Worm (Caenorhabditis elegans): ENCODE data around the gene F36H9.7.

Gene F36H9.7

ce11 chrV:1794218-1794617 lies 19.5 kb upstream of the F36H9.7 start, which contains the start of gene F36H9.1 (continued):
- TF ChIP-seq tlf-1 (GFP tag; optimal IDR thresholded peaks at IDR 0.05) (no peak), sdz-38 (tag; optimal IDR thresholded peaks at IDR 0.05) (no peak), ceh-79 (tag; optimal IDR thresholded peaks at IDR 0.05) (no peak), nhr-120 (GFP tag; IDR thresholded peaks at IDR 0.05) (no peak), B0035.1 (tag; optimal IDR thresholded peaks at IDR 0.05) (no peak)

- no peak for TF ChIP-seq gei-17 (GFP tag; optimal IDR thresholded peaks at IDR 0.05)
- no peak for TF ChIP-seq mxl-1 (tag; optimal IDR thresholded peaks at IDR 0.05)
- TF ChIP-seq ceh-27 (GFP tag; optimal IDR thresholded peaks at IDR 0.05), result no peak
- no peak for TF ChIP-seq D2030.7 (GFP tag; IDR thresholded peaks at IDR 0.05)
- TF ChIP-seq F39B2.1 (GFP tag; IDR thresholded peaks at IDR 0.05), result no peak
- no peak for TF ChIP-seq die-1 (tag; optimal IDR thresholded peaks at IDR 0.05)
- no peak for TF ChIP-seq ztf-6 (GFP tag; IDR thresholded peaks at IDR 0.05)
- no peak for TF ChIP-seq nfya-1 (tag; optimal IDR thresholded peaks at IDR 0.05; ENCODE audit: borderline replicate concordance, insufficient read depth)
- TF ChIP-seq K12H6.12 (tag; optimal IDR thresholded peaks at IDR 0.05), result no peak
- no peak for TF ChIP-seq akir-1 (GFP tag; optimal IDR thresholded peaks at IDR 0.05)
Observed at ce11 chrV:1789495-1789894, 14.8 kb upstream of the F36H9.7 start.

- no peak for TF ChIP-seq F55B11.4 (tag; optimal IDR thresholded peaks at IDR 0.05; ENCODE audit: borderline replicate concordance, insufficient read depth)
- TF ChIP-seq dpff-1 (tag; optimal IDR thresholded peaks at IDR 0.05), result no peak
- TF ChIP-seq nfya-1 (tag; optimal IDR thresholded peaks at IDR 0.05; ENCODE audit: borderline replicate concordance, insufficient read depth), result no peak
- TF ChIP-seq egl-18 (GFP tag; IDR thresholded peaks at IDR 0.05), result no peak
- no peak for TF ChIP-seq unc-62 (GFP tag; optimal IDR thresholded peaks at IDR 0.05)
- no peak for TF ChIP-seq bed-2 (GFP tag; IDR thresholded peaks at IDR 0.05)
- no peak for TF ChIP-seq let-607 (tag; optimal IDR thresholded peaks at IDR 0.05)
- TF ChIP-seq ztf-6 (GFP tag; IDR thresholded peaks at IDR 0.05), result no peak
- no peak for TF ChIP-seq F49E8.2 (tag; optimal IDR thresholded peaks at IDR 0.05; ENCODE audit: insufficient read depth)
- no peak for TF ChIP-seq cebp-1 (GFP tag; IDR thresholded peaks at IDR 0.05)
- TF ChIP-seq cebp-1 (tag; optimal IDR thresholded peaks at IDR 0.05), result no peak
- TF ChIP-seq C17E4.6 (GFP tag; IDR thresholded peaks at IDR 0.05), result no peak
- no peak for TF ChIP-seq F23B12.7 (tag; optimal IDR thresholded peaks at IDR 0.05; ENCODE audit: insufficient read depth)
- no peak for TF ChIP-seq rcor-1 (GFP tag; IDR thresholded peaks at IDR 0.05)
- TF ChIP-seq lin-54 (GFP tag; optimal IDR thresholded peaks at IDR 0.05), result no peak
- no peak for TF ChIP-seq ztf-18 (tag; optimal IDR thresholded peaks at IDR 0.05)
- no peak for TF ChIP-seq K12H6.12 (tag; optimal IDR thresholded peaks at IDR 0.05)
- no peak for TF ChIP-seq nhr-179 (tag; optimal IDR thresholded peaks at IDR 0.05)
- no peak for TF ChIP-seq ceh-58 (GFP tag; IDR thresholded peaks at IDR 0.05)
- no peak for TF ChIP-seq nhr-27 (tag; optimal IDR thresholded peaks at IDR 0.05)
Observed at ce11 chrV:1788157-1788556, 13.4 kb upstream of the F36H9.7 start, which contains the start of gene F36H9.2. Gene F36H9.2, plus strand, starts transcription at chrV:1788457.

DNA sequence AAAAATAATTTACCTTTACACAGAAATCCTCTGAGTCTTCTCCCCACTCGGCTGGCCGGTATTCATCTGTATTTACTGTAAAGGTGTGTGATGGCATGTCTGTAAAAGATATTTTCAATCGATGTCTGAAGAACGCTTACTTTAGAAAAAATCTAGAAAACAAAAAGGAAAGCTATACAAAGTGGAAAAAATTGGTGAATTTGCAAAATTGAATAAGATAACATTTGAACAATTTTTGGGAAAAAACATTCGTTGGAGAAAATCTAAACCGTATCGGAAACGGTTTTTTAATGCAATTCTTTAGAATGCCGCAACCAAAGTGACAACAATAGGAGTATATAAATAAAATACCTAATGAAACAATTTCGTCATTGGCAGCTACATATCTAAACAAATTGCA lies 7.2 kb upstream of the F36H9.7 start, which contains the start of gene F36H9.5:
Gene F36H9.5, minus strand, starts transcription at position 101 of the 400 bp plus-strand sequence.
- no peak for TF ChIP-seq nhr-120 (GFP tag; IDR thresholded peaks at IDR 0.05)

ce11 chrV:1779994-1780393 lies 5.3 kb upstream of the F36H9.7 start:
- peak; percentile 58; the same call in 1 of the 2 replicates for TF ChIP-seq nfyb-1 (GFP tag; IDR thresholded peaks at IDR 0.05)
- no peak for TF ChIP-seq attf-6 (GFP tag; IDR thresholded peaks at IDR 0.05)

All from whole organism, young adult.